Worm (Caenorhabditis elegans) whole organism, L3 larva: ENCODE measurements around the gene nspc-5.

ENCODE experiments used
- ceh-28 ChIP-seq: fragments of 150-350 bp; optimal IDR thresholded peaks from 2 replicates; lab custom pipeline; 2014; ENCODE audit warnings: missing biosample characterization, missing genetic modification reagents, missing genetic modification characterization
- egl-27 ChIP-seq: sonication (generic microtip); optimal IDR thresholded peaks from 4 replicates; lab custom pipeline; 2017; ENCODE audit warnings: missing biosample characterization, missing genetic modification reagents, missing genetic modification characterization
- elt-1 ChIP-seq: fragments of 150-350 bp; optimal IDR thresholded peaks from 2 replicates; lab custom pipeline; 2014; ENCODE audit warnings: missing biosample characterization, missing genetic modification characterization
- nhr-67 ChIP-seq: fragments of 150-350 bp; optimal IDR thresholded peaks from 2 replicates; lab custom pipeline; 2014; ENCODE audit warnings: missing biosample characterization, missing genetic modification characterization
- nhr-77 ChIP-seq: fragments of 150-350 bp; optimal IDR thresholded peaks from 2 replicates; lab custom pipeline; 2014; ENCODE audit warnings: missing biosample characterization, missing genetic modification characterization
- pqm-1 ChIP-seq: fragments of 150-350 bp; optimal IDR thresholded peaks from 2 replicates; lab custom pipeline; 2017; ENCODE audit warnings: missing biosample characterization, missing genetic modification characterization, inconsistent platforms
- skn-1 ChIP-seq: fragments of 150-350 bp; optimal IDR thresholded peaks from 2 replicates; lab custom pipeline; 2014; ENCODE audit warnings: missing biosample characterization, missing genetic modification characterization

- TF ChIP-seq skn-1 (tag; lab: Kevin White, UChicago) = no peak
- no peak for TF ChIP-seq nhr-67 (tag; lab: Kevin White, UChicago)
- TF ChIP-seq ceh-28 (tag; lab: Kevin White, UChicago) = no peak
- no peak for TF ChIP-seq egl-27 (tag; lab: Kevin White, UChicago)
- TF ChIP-seq pqm-1 (tag; lab: Kevin White, UChicago) = no peak
- TF ChIP-seq elt-1 (tag; lab: Kevin White, UChicago) = no peak
- no peak for TF ChIP-seq nhr-77 (tag; lab: Kevin White, UChicago)
Observed at ce11 chrX:8567166-8567565, 28.6 kb downstream of the nspc-5 start.
